Worm (Caenorhabditis elegans): ENCODE measurements around the gene eri-3.

DNA sequence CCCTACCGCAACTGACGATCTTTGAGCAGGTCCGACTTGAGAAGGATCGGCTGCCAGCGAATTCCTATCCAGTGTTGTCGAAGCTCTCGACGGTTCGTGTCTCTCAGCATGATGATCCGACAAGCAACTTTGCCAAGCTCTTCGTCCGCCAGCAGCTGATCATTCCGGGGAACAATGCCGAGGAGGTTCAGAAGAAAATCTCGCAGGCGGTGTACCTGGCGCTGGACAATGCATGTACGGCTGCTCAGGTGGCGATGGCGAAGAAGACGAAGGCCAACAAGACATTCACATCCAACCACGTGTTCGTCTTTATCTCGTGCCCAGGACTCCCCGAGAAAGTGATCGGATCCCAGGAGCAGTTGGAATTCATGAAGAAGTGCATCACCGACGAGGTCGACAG, 26.1 kb downstream of the eri-3 start:
- TF ChIP-seq ama-1 (optimal IDR thresholded peaks at IDR 0.05) (no peak), hnd-1 (tag; optimal IDR thresholded peaks at IDR 0.05) (no peak), tbx-11 (GFP tag; IDR thresholded peaks at IDR 0.05) (no peak), tbx-37 (GFP tag; conservative IDR thresholded peaks at IDR 0.05) (no peak), ets-7 (tag; optimal IDR thresholded peaks at IDR 0.05) (no peak), F13C5.2 (tag; optimal IDR thresholded peaks at IDR 0.05) (no peak), flt-1 (GFP tag; IDR thresholded peaks at IDR 0.05) (no peak), B0310.2 (tag; optimal IDR thresholded peaks at IDR 0.05) (no peak), tra-4 (tag; optimal IDR thresholded peaks at IDR 0.05) (no peak), sea-1 (GFP tag; conservative IDR thresholded peaks at IDR 0.05) (no peak), hmg-4 (GFP tag; optimal IDR thresholded peaks at IDR 0.05) (no peak)

Data from whole organism, early embryonic.